Fruit fly (Drosophila melanogaster) whole organism, adult: ENCODE data around the gene CG9521.

ENCODE experiments used
- CG1620 ChIP-seq: fragments of 200-800 bp; sonication (Bioruptor generic); optimal IDR thresholded peaks from 2 replicates; lab custom pipeline; 2016; ENCODE audit warnings: missing biosample characterization, missing genetic modification characterization
- ovo ChIP-seq: fragments of 200-800 bp; sonication (Bioruptor generic); optimal IDR thresholded peaks from 2 replicates; lab custom pipeline; 2016; ENCODE audit warnings: missing biosample characterization, missing genetic modification characterization

- TF ChIP-seq ovo (GFP tag; lab: Kevin White, UChicago) (no peak), CG1620 (no peak)
Measured at dm6 chrX:14840417-14840872, 12.6 kb downstream of the CG9521 start.
